Fruit fly (Drosophila melanogaster) whole organism, wandering third instar larva: ENCODE measurements around the gene dpr9.

Experiments
- Jra ChIP-seq: sonication (Bioruptor generic); optimal IDR thresholded peaks from 2 replicates; lab custom pipeline; 2016; ENCODE audit warnings: missing biosample characterization, missing genetic modification characterization
- Mio ChIP-seq: sonication (Bioruptor generic); optimal IDR thresholded peaks from 2 replicates; lab custom pipeline; 2016; ENCODE audit warnings: missing biosample characterization, missing genetic modification characterization
- OdsH ChIP-seq: fragments of 200-800 bp; sonication (Bioruptor generic); optimal IDR thresholded peaks from 2 replicates; lab custom pipeline; 2016; ENCODE audit warnings: missing biosample characterization, mild to moderate bottlenecking, missing genetic modification characterization
- Rel ChIP-seq, 2 experiments: fragments of 200-800 bp; sonication (Bioruptor generic) in 1 of 2; optimal IDR thresholded peaks; 2 replicates in 1 of 2; 3 replicates in 1 of 2; lab custom pipeline; 2016 to 2019; ENCODE audit warnings: mild to moderate bottlenecking in 2 of 2, missing biosample characterization in 2 of 2, missing genetic modification characterization in 2 of 2, moderate library complexity in 1 of 2
- br ChIP-seq: fragments of 200-800 bp; sonication (Bioruptor generic); optimal IDR thresholded peaks from 2 replicates; lab custom pipeline; 2016; ENCODE audit warnings: missing biosample characterization, missing genetic modification characterization
- brk ChIP-seq: fragments of 200-800 bp; sonication (Bioruptor generic); optimal IDR thresholded peaks from 2 replicates; lab custom pipeline; 2016; ENCODE audit warnings: missing biosample characterization, mild to moderate bottlenecking, missing genetic modification characterization
- dsf ChIP-seq: sonication (Bioruptor generic); optimal IDR thresholded peaks from 2 replicates; lab custom pipeline; 2016; ENCODE audit warnings: missing biosample characterization, missing genetic modification characterization, borderline replicate concordance
- foxo ChIP-seq, 2 experiments: fragments of 200-800 bp; sonication (Bioruptor generic); optimal IDR thresholded peaks; 2 replicates in 1 of 2; 3 replicates in 1 of 2; lab custom pipeline; 2016 to 2017; ENCODE audit warnings: missing biosample characterization in 2 of 2, missing genetic modification characterization in 2 of 2
- h ChIP-seq: fragments of 200-800 bp; sonication (Bioruptor generic); optimal IDR thresholded peaks from 3 replicates; lab custom pipeline; 2016; ENCODE audit warnings: missing biosample characterization, mild to moderate bottlenecking, missing genetic modification characterization
- jim ChIP-seq: fragments of 175-275, 200-325 bp; sonication (Bioruptor generic); optimal IDR thresholded peaks from 2 replicates; lab custom pipeline; 2016; ENCODE audit warnings: missing biosample characterization, mild to moderate bottlenecking, missing genetic modification characterization
- lola ChIP-seq: fragments of >200 bp; optimal IDR thresholded peaks from 2 replicates; lab custom pipeline; 2017; ENCODE audit warnings: missing biosample characterization, missing genetic modification characterization
- pan ChIP-seq: fragments of >200 bp; optimal IDR thresholded peaks from 2 replicates; lab custom pipeline; 2017
- tai ChIP-seq: sonication (Bioruptor generic); optimal IDR thresholded peaks from 2 replicates; lab custom pipeline; 2016; ENCODE audit warnings: missing biosample characterization, missing genetic modification characterization
- usp ChIP-seq: fragments of >200 bp; optimal IDR thresholded peaks from 2 replicates; lab custom pipeline; 2017; ENCODE audit warnings: missing biosample characterization, missing genetic modification characterization

dm6 chr3R:15119730-15120129, 42.7 kb upstream of the dpr9 start:
- TF ChIP-seq tai (GFP tag; lab: Kevin White, UChicago) (no peak), pan (lab: Kevin White, UChicago) (no peak), usp (GFP tag; lab: Kevin White, UChicago) (no peak), br (GFP tag; lab: Kevin White, UChicago) (no peak), brk (no peak), jim (GFP tag; lab: Kevin White, UChicago) (no peak), OdsH (no peak), Mio (GFP tag; lab: Kevin White, UChicago) (no peak), lola (GFP tag; lab: Kevin White, UChicago) (no peak), Jra (GFP tag; lab: Kevin White, UChicago) (no peak), foxo (GFP tag; optimal IDR thresholded peaks at IDR 0.05; lab: Kevin White, UChicago) (no peak), Rel (GFP tag; optimal IDR thresholded peaks at IDR 0.05; lab: Kevin White, UChicago) (no peak), Rel (tag; optimal IDR thresholded peaks at IDR 0.05; lab: Kevin White, UChicago) (no peak), dsf (no peak), h (no peak)
